Worm (Caenorhabditis elegans) whole organism, L4/young adult: ENCODE measurements around the gene ZK792.12.

ENCODE experiments used
- W03F9.2 ChIP-seq: fragments of 150-350 bp; optimal IDR thresholded peaks from 2 replicates; lab custom pipeline; 2014; ENCODE audit warnings: missing biosample characterization, missing genetic modification characterization
- dao-5 ChIP-seq: sonication (generic microtip); optimal IDR thresholded peaks from 2 replicates; lab custom pipeline; 2016; ENCODE audit warnings: missing genotype, missing genetic modification characterization, moderate library complexity, missing compliant biosample characterization
- him-1 ChIP-seq: sonication (generic microtip); optimal IDR thresholded peaks from 2 replicates; lab custom pipeline; 2016; ENCODE audit warnings: missing genotype, missing genetic modification reagents, missing genetic modification characterization, missing compliant biosample characterization

- TF ChIP-seq him-1 (tag; lab: Kevin White, UChicago) (no peak), dao-5 (tag; lab: Kevin White, UChicago) (no peak), W03F9.2 (no peak)
These were observed 44.6 kb downstream of the ZK792.12 start, which contains the start of gene K01A6.7 for ce11 chrIV:11738092-11738617.
